Fruit fly (Drosophila melanogaster): ENCODE measurements around the gene Atg4b.

Gene Atg4b

DNA sequence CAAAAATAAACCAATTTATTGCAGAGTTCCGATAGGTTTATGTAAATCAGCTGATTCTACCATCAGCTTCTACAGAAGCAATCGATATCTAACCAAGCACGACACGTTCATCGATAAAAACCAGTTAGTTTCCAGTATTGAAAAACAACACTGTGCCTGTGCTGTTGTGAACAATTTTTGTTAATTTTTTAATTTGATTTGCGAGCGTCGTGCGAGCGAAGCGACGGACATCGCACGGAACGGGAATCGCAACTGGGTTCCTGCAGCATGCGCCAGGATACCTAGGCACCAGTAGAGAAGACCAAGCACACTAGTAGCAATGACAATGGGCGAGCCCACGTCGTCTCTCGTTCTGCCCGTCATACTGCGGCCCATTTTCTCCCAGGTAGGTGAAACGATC lies 15.1 kb upstream of the Atg4b start, which contains the start of the genes Ccm3 and CG6136 (continued):
- TF ChIP-seq CG12155 (GFP tag; optimal IDR thresholded peaks at IDR 0.05) (peak; percentile 42), CG30431 (GFP tag; optimal IDR thresholded peaks at IDR 0.05) (no peak), Kr (GFP tag; optimal IDR thresholded peaks at IDR 0.05) (no peak), CG30403 (GFP tag; optimal IDR thresholded peaks at IDR 0.05) (peak; percentile 41), CG2889 (GFP tag; IDR thresholded peaks at IDR 0.05) (no peak), CG31365 (tag; optimal IDR thresholded peaks at IDR 0.05) (no peak), Six4 (GFP tag; optimal IDR thresholded peaks at IDR 0.05) (no peak), Spps (tag; optimal IDR thresholded peaks at IDR 0.05) (no peak), seq (GFP tag; IDR thresholded peaks at IDR 0.05) (peak; percentile 17; the same call in 1 of the 2 replicates), Atf3 (GFP tag; optimal IDR thresholded peaks at IDR 0.05) (no peak), yki (optimal IDR thresholded peaks at IDR 0.05) (no peak), dm (GFP tag; optimal IDR thresholded peaks at IDR 0.05) (peak; percentile 2), pfk (GFP tag; optimal IDR thresholded peaks at IDR 0.05) (no peak), CG18619 (GFP tag; optimal IDR thresholded peaks at IDR 0.05) (peak; percentile 11), HmgD (GFP tag; optimal IDR thresholded peaks at IDR 0.05) (peak; percentile 49), Blimp-1 (GFP tag; optimal IDR thresholded peaks at IDR 0.05) (no peak), CG15514 (GFP tag; optimal IDR thresholded peaks at IDR 0.05) (peak; percentile 79), onecut (GFP tag; IDR thresholded peaks at IDR 0.05) (no peak), pho (GFP tag; optimal IDR thresholded peaks at IDR 0.05) (peak; percentile 37), Bgb (GFP tag; IDR thresholded peaks at IDR 0.05; ENCODE audit: partially characterized antibody) (peak; percentile 96), wor (GFP tag; IDR thresholded peaks at IDR 0.05) (no peak), her (GFP tag; optimal IDR thresholded peaks at IDR 0.05) (peak; percentile 35), CG6813 (GFP tag; optimal IDR thresholded peaks at IDR 0.05) (no peak), hkb (optimal IDR thresholded peaks at IDR 0.05) (no peak), hkb (GFP tag; IDR thresholded peaks at IDR 0.05) (0 out of 2 replicates have a peak, but pooled peaks have one; percentile 41), CG3838 (GFP tag; optimal IDR thresholded peaks at IDR 0.05) (no peak), eve (GFP tag; optimal IDR thresholded peaks at IDR 0.05) (no peak), CkIIα-i1 (GFP tag; IDR thresholded peaks at IDR 0.05) (no peak), CG10321 (GFP tag; IDR thresholded peaks at IDR 0.05) (peak; percentile 75), vvl (GFP tag; IDR thresholded peaks at IDR 0.05) (peak; percentile 91), CG8924 (tag; optimal IDR thresholded peaks at IDR 0.05) (peak; percentile 57), CG34224 (GFP tag; IDR thresholded peaks at IDR 0.05; ENCODE audit: partially characterized antibody) (peak; percentile 92), gcm (GFP tag; optimal IDR thresholded peaks at IDR 0.05) (peak; percentile 27), Atf-2 (GFP tag; optimal IDR thresholded peaks at IDR 0.05) (no peak), CG31441 (GFP tag; IDR thresholded peaks at IDR 0.05) (no peak), CG3163 (GFP tag; optimal IDR thresholded peaks at IDR 0.05) (peak; percentile 49), salm (tag; optimal IDR thresholded peaks at IDR 0.05) (no peak), CG7786 (GFP tag; optimal IDR thresholded peaks at IDR 0.05) (peak; percentile 62), br (optimal IDR thresholded peaks at IDR 0.05) (no peak), Mad (GFP tag; optimal IDR thresholded peaks at IDR 0.05) (no peak), sens (GFP tag) (peak; percentile 68), row (GFP tag; IDR thresholded peaks at IDR 0.05) (peak; percentile 17; the same call in 1 of the 3 replicates), CG12219 (GFP tag; optimal IDR thresholded peaks at IDR 0.05) (no peak), zf30C (GFP tag; optimal IDR thresholded peaks at IDR 0.05) (no peak), sima (GFP tag; optimal IDR thresholded peaks at IDR 0.05) (no peak), NK7.1 (GFP tag; optimal IDR thresholded peaks at IDR 0.05) (no peak), Hey (tag; optimal IDR thresholded peaks at IDR 0.05) (no peak), cad (GFP tag; optimal IDR thresholded peaks at IDR 0.05) (no peak), amos (GFP tag; IDR thresholded peaks at IDR 0.05; ENCODE audit: partially characterized antibody) (peak; percentile 95), crc (GFP tag; optimal IDR thresholded peaks at IDR 0.05) (no peak), HHEX (GFP tag; optimal IDR thresholded peaks at IDR 0.05) (no peak), CoRest (tag; optimal IDR thresholded peaks at IDR 0.05) (no peak), CG18262 (tag; optimal IDR thresholded peaks at IDR 0.05) (no peak)
